Fruit fly (Drosophila melanogaster): Measurements from ENCODE around the gene e.
A peak's percentile ranks its signal among the peaks of the same experiment; 100 is the strongest.

e gene

dm6 chr3R:21269923-21270322, 32.9 kb upstream of the e start, which contains the start of the genes AP-2sigma and Idi:
TSS of gene AP-2sigma (minus strand) at chr3R:21270075.
TSS of gene Idi (plus strand) at chr3R:21270126.
- TF ChIP-seq CG15710 (tag; optimal IDR thresholded peaks at IDR 0.05) (no peak), Snoo (tag; optimal IDR thresholded peaks at IDR 0.05) (peak; percentile 38), CG12605 (GFP tag; IDR thresholded peaks at IDR 0.05) (0 out of 2 replicates have a peak, but pooled peaks have one; percentile 23), EcR (GFP tag; optimal IDR thresholded peaks at IDR 0.05) (peak; percentile 12), fd96Ca (GFP tag; IDR thresholded peaks at IDR 0.05) (peak; percentile 51; the same call in 1 of the 3 replicates), rn (GFP tag; IDR thresholded peaks at IDR 0.05) (no peak), CG4496 (GFP tag; IDR thresholded peaks at IDR 0.05) (peak; percentile 52; the same call in 2 of the 3 replicates), Pif1A (GFP tag; optimal IDR thresholded peaks at IDR 0.05) (no peak)

dm6 chr3R:21268873-21269272, 31.9 kb upstream of the e start, which contains the start of gene Rab1:
TSS of gene Rab1 (minus strand) at chr3R:21269060.
- no peak for TF ChIP-seq CG17806 (tag; optimal IDR thresholded peaks at IDR 0.05)
- TF ChIP-seq CG32121 (GFP tag; IDR thresholded peaks at IDR 0.05) = 0 out of 2 replicates have a peak, but pooled peaks have one; percentile 23
- TF ChIP-seq CG13204 (GFP tag; optimal IDR thresholded peaks at IDR 0.05) = no peak
- TF ChIP-seq CG12605 (GFP tag; IDR thresholded peaks at IDR 0.05) = no peak
- no peak for TF ChIP-seq Pif1B (GFP tag; optimal IDR thresholded peaks at IDR 0.05)
- no peak for TF ChIP-seq CG10348 (GFP tag; IDR thresholded peaks at IDR 0.05)
- TF ChIP-seq D1 (tag; optimal IDR thresholded peaks at IDR 0.05) = no peak
- no peak for TF ChIP-seq EcR (GFP tag; optimal IDR thresholded peaks at IDR 0.05)
- TF ChIP-seq CG9948 (tag; optimal IDR thresholded peaks at IDR 0.05) = no peak
- no peak for TF ChIP-seq CG34367 (tag; optimal IDR thresholded peaks at IDR 0.05)
- peak; percentile 56 for TF ChIP-seq Snoo (tag; optimal IDR thresholded peaks at IDR 0.05)
- TF ChIP-seq CG15710 (tag; optimal IDR thresholded peaks at IDR 0.05) = no peak
- no peak for TF ChIP-seq CG8301 (tag; optimal IDR thresholded peaks at IDR 0.05)
- TF ChIP-seq rn (GFP tag; IDR thresholded peaks at IDR 0.05) = no peak
- TF ChIP-seq Pif1A (GFP tag; optimal IDR thresholded peaks at IDR 0.05) = no peak
- no peak for TF ChIP-seq gl (tag; optimal IDR thresholded peaks at IDR 0.05)
- TF ChIP-seq CG8159 (tag; optimal IDR thresholded peaks at IDR 0.05) = peak; percentile 11
- peak; percentile 52; the same call in 1 of the 3 replicates for TF ChIP-seq fd96Ca (GFP tag; IDR thresholded peaks at IDR 0.05)
- TF ChIP-seq CG4496 (GFP tag; IDR thresholded peaks at IDR 0.05) = 0 out of 3 replicates have a peak, but pooled peaks have one; percentile 62
- TF ChIP-seq Ets98B (GFP tag; IDR thresholded peaks at IDR 0.05) = 0 out of 2 replicates have a peak, but pooled peaks have one; percentile 7
- TF ChIP-seq CG14655 (GFP tag; optimal IDR thresholded peaks at IDR 0.05) = no peak

- TF ChIP-seq CG12605 (GFP tag; IDR thresholded peaks at IDR 0.05) (peak; percentile 23; the same call in 1 of the 2 replicates), CG17806 (tag; optimal IDR thresholded peaks at IDR 0.05) (no peak), gl (tag; optimal IDR thresholded peaks at IDR 0.05) (peak; percentile 10), fd96Ca (GFP tag; IDR thresholded peaks at IDR 0.05) (0 out of 3 replicates have a peak, but pooled peaks have one; percentile 18)
These were observed 31.1 kb upstream of the e start for dm6 chr3R:21267972-21268512.

- TF ChIP-seq CG4496 (GFP tag; IDR thresholded peaks at IDR 0.05) (peak; percentile 85; the same call in 2 of the 3 replicates), rn (GFP tag; IDR thresholded peaks at IDR 0.05) (no peak), Ets98B (GFP tag; IDR thresholded peaks at IDR 0.05) (peak; percentile 31; the same call in 1 of the 2 replicates), fd96Ca (GFP tag; IDR thresholded peaks at IDR 0.05) (peak; percentile 43; the same call in 1 of the 3 replicates), Pif1A (GFP tag; optimal IDR thresholded peaks at IDR 0.05) (peak; percentile 17), Snoo (tag; optimal IDR thresholded peaks at IDR 0.05) (peak; percentile 40)
These were observed 26.2 kb upstream of the e start for dm6 chr3R:21263177-21263576.

- TF ChIP-seq CG32121 (GFP tag; IDR thresholded peaks at IDR 0.05) (no peak), Pif1A (GFP tag; optimal IDR thresholded peaks at IDR 0.05) (no peak), CG34367 (tag; optimal IDR thresholded peaks at IDR 0.05) (no peak), CG12605 (GFP tag; IDR thresholded peaks at IDR 0.05) (no peak), D1 (tag; optimal IDR thresholded peaks at IDR 0.05) (no peak), CG14655 (GFP tag; optimal IDR thresholded peaks at IDR 0.05) (no peak)
These were observed 23.8 kb upstream of the e start for dm6 chr3R:21260795-21261194.

dm6 chr3R:21254296-21254695, 17.3 kb upstream of the e start:
- no peak for TF ChIP-seq gl (tag; optimal IDR thresholded peaks at IDR 0.05)
- TF ChIP-seq CG13204 (GFP tag; optimal IDR thresholded peaks at IDR 0.05) = no peak
- no peak for TF ChIP-seq CG17806 (tag; optimal IDR thresholded peaks at IDR 0.05)
- no peak for TF ChIP-seq EcR (GFP tag; optimal IDR thresholded peaks at IDR 0.05)
- no peak for TF ChIP-seq Pif1B (GFP tag; optimal IDR thresholded peaks at IDR 0.05)
- TF ChIP-seq CG8301 (tag; optimal IDR thresholded peaks at IDR 0.05) = peak; percentile 19
- no peak for TF ChIP-seq Snoo (tag; optimal IDR thresholded peaks at IDR 0.05)
- TF ChIP-seq CG9948 (tag; optimal IDR thresholded peaks at IDR 0.05) = no peak
- TF ChIP-seq CG10348 (GFP tag; IDR thresholded peaks at IDR 0.05) = no peak
- no peak for TF ChIP-seq fd96Ca (GFP tag; IDR thresholded peaks at IDR 0.05)
- TF ChIP-seq CG34367 (tag; optimal IDR thresholded peaks at IDR 0.05) = no peak
- TF ChIP-seq CG32121 (GFP tag; IDR thresholded peaks at IDR 0.05) = peak; percentile 57
- TF ChIP-seq Pif1A (GFP tag; optimal IDR thresholded peaks at IDR 0.05) = no peak
- TF ChIP-seq CG12605 (GFP tag; IDR thresholded peaks at IDR 0.05) = no peak
- TF ChIP-seq CG15710 (tag; optimal IDR thresholded peaks at IDR 0.05) = no peak
- peak; percentile 42 for TF ChIP-seq CG14655 (GFP tag; optimal IDR thresholded peaks at IDR 0.05)
- no peak for TF ChIP-seq rn (GFP tag; IDR thresholded peaks at IDR 0.05)
- peak; percentile 14; the same call in 1 of the 2 replicates for TF ChIP-seq Ets98B (GFP tag; IDR thresholded peaks at IDR 0.05)
- no peak for TF ChIP-seq CG8159 (tag; optimal IDR thresholded peaks at IDR 0.05)
- no peak for TF ChIP-seq CG4496 (GFP tag; IDR thresholded peaks at IDR 0.05)
- TF ChIP-seq D1 (tag; optimal IDR thresholded peaks at IDR 0.05) = no peak

All from whole organism, pupa.